Worm (Caenorhabditis elegans): ENCODE results near the gene gldi-4.

gldi-4 gene

DNA sequence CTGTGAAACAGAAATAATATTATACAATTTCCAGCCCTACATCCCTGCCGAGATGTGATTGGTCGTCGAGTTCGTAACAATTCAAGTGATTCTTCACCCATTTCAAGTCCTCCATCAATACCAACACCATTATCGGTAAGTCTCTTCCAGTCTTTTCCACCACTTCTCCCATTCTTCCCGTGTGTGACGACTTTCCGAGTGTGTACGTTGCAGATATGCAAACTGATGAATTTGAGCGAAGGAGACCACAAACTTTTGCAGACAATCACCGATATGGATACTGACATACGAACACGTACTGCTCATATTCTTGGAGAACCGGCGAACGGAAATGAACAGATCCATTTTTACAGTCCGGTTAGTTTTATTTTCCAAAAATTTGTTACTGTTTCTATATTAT, 34.1 kb downstream of the gldi-4 start:
- TF ChIP-seq ama-1 (optimal IDR thresholded peaks at IDR 0.05) (peak; percentile 86), nhr-237 (tag; optimal IDR thresholded peaks at IDR 0.05) (no peak), fkh-10 (GFP tag; optimal IDR thresholded peaks at IDR 0.05) (peak; percentile 12)

DNA sequence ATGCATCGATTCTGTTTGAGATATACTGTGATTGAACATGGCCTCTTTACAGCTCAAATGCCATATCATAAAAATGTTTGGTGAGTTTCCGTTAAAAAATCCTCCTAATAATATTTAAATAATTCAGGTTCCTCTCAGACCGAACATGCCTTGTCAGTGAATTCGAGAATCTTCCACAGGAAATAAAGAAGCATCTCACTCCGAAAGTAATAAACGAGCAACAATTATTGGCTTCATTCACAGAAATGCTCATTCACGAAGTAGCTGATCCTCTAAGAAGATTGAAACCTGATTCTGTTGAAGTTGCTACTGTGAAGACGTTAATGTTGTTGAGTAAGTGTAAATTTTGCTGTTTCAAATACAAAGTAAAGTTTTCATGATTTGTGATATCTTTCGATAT, 34.7 kb downstream of the gldi-4 start:
- no peak for TF ChIP-seq sea-2 (GFP tag; optimal IDR thresholded peaks at IDR 0.05)
- TF ChIP-seq ama-1 (optimal IDR thresholded peaks at IDR 0.05): peak; percentile 76

- no peak for TF ChIP-seq pqm-1 (tag; optimal IDR thresholded peaks at IDR 0.05)
- TF ChIP-seq zag-1 (tag; optimal IDR thresholded peaks at IDR 0.05): no peak
- peak; percentile 18 for TF ChIP-seq fkh-10 (GFP tag; optimal IDR thresholded peaks at IDR 0.05)
- TF ChIP-seq snpc-4 (tag; optimal IDR thresholded peaks at IDR 0.05): no peak
Measured at ce11 chrIV:7057677-7058076, 40.3 kb downstream of the gldi-4 start, which contains the start of gene srx-50. Gene srx-50 (plus strand): TSS chrIV:7057977.

DNA sequence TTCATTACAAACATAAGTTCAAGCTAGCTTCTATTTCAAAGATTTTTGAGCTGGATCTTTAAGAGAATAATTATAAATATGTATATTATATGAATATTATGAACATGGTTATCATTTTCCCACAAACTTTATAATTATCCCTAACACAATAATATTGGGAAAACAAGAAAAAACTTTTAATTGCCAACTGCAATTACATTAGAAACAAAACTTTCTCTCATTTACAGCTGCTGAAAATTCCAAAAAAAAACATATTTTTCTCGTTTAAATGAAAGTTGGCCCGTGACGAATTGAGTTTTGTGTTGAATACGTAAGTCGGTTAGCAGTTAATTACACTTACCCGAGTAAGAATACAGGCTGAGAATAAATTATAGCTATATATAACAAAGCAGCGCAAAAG, 45.3 kb downstream of the gldi-4 start:
- TF ChIP-seq egl-27 (tag; optimal IDR thresholded peaks at IDR 0.05) (no peak), lin-15B (tag; optimal IDR thresholded peaks at IDR 0.05) (no peak), daf-12 (tag; optimal IDR thresholded peaks at IDR 0.05) (no peak), nhr-43 (tag; optimal IDR thresholded peaks at IDR 0.05; ENCODE audit: poor library complexity, severe bottlenecking) (no peak), fkh-10 (GFP tag; optimal IDR thresholded peaks at IDR 0.05) (no peak), lin-39 (tag; optimal IDR thresholded peaks at IDR 0.05) (no peak), pha-4 (tag; optimal IDR thresholded peaks at IDR 0.05) (no peak), unc-39 (tag; optimal IDR thresholded peaks at IDR 0.05) (no peak), ceh-9 (tag; optimal IDR thresholded peaks at IDR 0.05) (no peak), fkh-2 (tag; optimal IDR thresholded peaks at IDR 0.05) (no peak), hmg-11 (tag; optimal IDR thresholded peaks at IDR 0.05) (no peak), ceh-28 (tag; optimal IDR thresholded peaks at IDR 0.05) (no peak), mml-1 (tag; optimal IDR thresholded peaks at IDR 0.05) (no peak), ceh-16 (tag; optimal IDR thresholded peaks at IDR 0.05) (no peak), elt-2 (tag; optimal IDR thresholded peaks at IDR 0.05) (no peak)

ce11 chrIV:7065022-7065421, 47.6 kb downstream of the gldi-4 start, which contains the start of gene Y43B11AL.1:
Gene Y43B11AL.1 (plus strand): TSS chrIV:7065322.
- no peak for TF ChIP-seq zag-1 (tag; optimal IDR thresholded peaks at IDR 0.05)
- TF ChIP-seq lsy-12 (tag; optimal IDR thresholded peaks at IDR 0.05): no peak
- no peak for TF ChIP-seq sea-2 (GFP tag; optimal IDR thresholded peaks at IDR 0.05)
- no peak for TF ChIP-seq lin-15B (tag; optimal IDR thresholded peaks at IDR 0.05)
- TF ChIP-seq ceh-16 (tag; optimal IDR thresholded peaks at IDR 0.05): no peak
- TF ChIP-seq unc-39 (tag; optimal IDR thresholded peaks at IDR 0.05): no peak
- TF ChIP-seq unc-62 (GFP tag; optimal IDR thresholded peaks at IDR 0.05): no peak
- no peak for TF ChIP-seq nfya-1 (tag; optimal IDR thresholded peaks at IDR 0.05; ENCODE audit: insufficient read depth)
- TF ChIP-seq elt-3 (tag; optimal IDR thresholded peaks at IDR 0.05): no peak
- TF ChIP-seq ceh-28 (tag; optimal IDR thresholded peaks at IDR 0.05): no peak
- no peak for TF ChIP-seq ztf-4 (tag; optimal IDR thresholded peaks at IDR 0.05)
- TF ChIP-seq hmg-11 (tag; optimal IDR thresholded peaks at IDR 0.05): no peak
- TF ChIP-seq ceh-9 (tag; optimal IDR thresholded peaks at IDR 0.05): no peak
- TF ChIP-seq jun-1 (tag; optimal IDR thresholded peaks at IDR 0.05): no peak

- no peak for TF ChIP-seq fkh-10 (GFP tag; optimal IDR thresholded peaks at IDR 0.05)
- no peak for TF ChIP-seq lin-39 (tag; optimal IDR thresholded peaks at IDR 0.05)
- TF ChIP-seq ama-1 (optimal IDR thresholded peaks at IDR 0.05): no peak
- no peak for TF ChIP-seq nfya-1 (tag; optimal IDR thresholded peaks at IDR 0.05; ENCODE audit: insufficient read depth)
- TF ChIP-seq elt-3 (tag; optimal IDR thresholded peaks at IDR 0.05): no peak
- no peak for TF ChIP-seq hmg-11 (tag; optimal IDR thresholded peaks at IDR 0.05)
- TF ChIP-seq ceh-16 (tag; optimal IDR thresholded peaks at IDR 0.05): no peak
- no peak for TF ChIP-seq unc-62 (GFP tag; optimal IDR thresholded peaks at IDR 0.05)
- no peak for TF ChIP-seq daf-12 (tag; optimal IDR thresholded peaks at IDR 0.05)
- TF ChIP-seq nhr-76 (tag; optimal IDR thresholded peaks at IDR 0.05): no peak
- TF ChIP-seq nhr-25 (tag; optimal IDR thresholded peaks at IDR 0.05): no peak
- TF ChIP-seq ceh-82 (tag; optimal IDR thresholded peaks at IDR 0.05): no peak
- TF ChIP-seq lin-15B (tag; optimal IDR thresholded peaks at IDR 0.05): no peak
- TF ChIP-seq lsy-12 (tag; optimal IDR thresholded peaks at IDR 0.05): no peak
Measured at ce11 chrIV:7067446-7067845, 50.0 kb downstream of the gldi-4 start.
